Worm (Caenorhabditis elegans) whole organism, late embryonic: ENCODE measurements around the gene C08G5.7.

Experiments
- ahr-1 ChIP-seq: sonication (generic microtip); optimal IDR thresholded peaks from 2 replicates; lab custom pipeline; 2016; ENCODE audit warnings: missing genetic modification characterization, missing compliant biosample characterization
- pros-1 ChIP-seq: fragments of 150-350 bp; optimal IDR thresholded peaks from 2 replicates; lab custom pipeline; 2014; ENCODE audit warnings: missing biosample characterization, missing genetic modification reagents, missing genetic modification characterization

DNA sequence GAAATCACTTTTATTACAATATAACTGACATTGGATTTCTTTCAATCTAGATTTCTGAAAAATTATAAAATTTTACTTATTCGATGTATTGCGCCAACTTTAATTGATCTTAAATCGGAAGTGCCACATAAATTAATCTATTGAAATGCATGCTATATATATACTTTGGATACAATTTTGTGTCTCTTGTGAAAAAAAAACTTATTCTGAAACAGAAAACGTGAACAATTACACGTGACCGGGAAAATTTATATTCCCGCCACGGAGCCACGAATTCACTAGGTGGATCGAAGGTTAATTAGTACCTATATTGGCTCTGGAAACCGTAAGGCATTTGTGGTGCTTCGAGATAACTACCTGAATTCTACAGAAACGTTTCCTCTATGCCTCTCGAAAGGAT is 34.6 kb upstream of the C08G5.7 start, which contains the start of gene F46F5.14:
- TF ChIP-seq pros-1 (tag; lab: Kevin White, UChicago) (no peak), ahr-1 (tag; lab: Kevin White, UChicago) (no peak)
